Worm (Caenorhabditis elegans) whole organism, mixed stage, embryonic: ENCODE measurements around the gene T24G10.2.

Experiments used
- M03D4.4 ChIP-seq: sonication (generic microtip); optimal IDR thresholded peaks from 2 replicates; lab custom pipeline; 2017; ENCODE audit warnings: mild to moderate bottlenecking, missing genetic modification characterization, missing compliant biosample characterization
- blmp-1 ChIP-seq: fragments of 150-350 bp; optimal IDR thresholded peaks from 2 replicates; lab custom pipeline; 2014; ENCODE audit warnings: missing biosample characterization, missing genetic modification characterization
- ceh-39 ChIP-seq: fragments of 150-350 bp; optimal IDR thresholded peaks from 2 replicates; lab custom pipeline; 2014; ENCODE audit warnings: missing biosample characterization, missing genetic modification characterization
- ceh-43 ChIP-seq: fragments of 200-800 bp; sonication (Bioruptor generic); optimal IDR thresholded peaks from 2 replicates; lab custom pipeline; 2018; ENCODE audit warnings: mild to moderate bottlenecking, missing genetic modification characterization, moderate library complexity, missing compliant biosample characterization
- ces-1 ChIP-seq: fragments of 150-350 bp; optimal IDR thresholded peaks from 2 replicates; lab custom pipeline; 2014; ENCODE audit warnings: missing biosample characterization, missing genetic modification reagents, missing genetic modification characterization
- cnd-1 ChIP-seq: fragments of 200-800 bp; sonication (Bioruptor generic); optimal IDR thresholded peaks from 2 replicates; lab custom pipeline; 2018; ENCODE audit warnings: mild to moderate bottlenecking, missing genetic modification characterization, missing compliant biosample characterization
- drap-1 ChIP-seq: fragments of 200-800 bp; sonication (Bioruptor generic); optimal IDR thresholded peaks from 3 replicates; lab custom pipeline; 2018; ENCODE audit warnings: mild to moderate bottlenecking, missing genetic modification characterization, missing compliant biosample characterization
- elt-1 ChIP-seq: sonication (generic microtip); optimal IDR thresholded peaks from 2 replicates; lab custom pipeline; 2017; ENCODE audit warnings: missing genetic modification characterization, mild to moderate bottlenecking, missing compliant biosample characterization, antibody characterized with exemption, moderate library complexity, borderline replicate concordance; ENCODE audit not compliant: insufficient read depth
- elt-3 ChIP-seq: fragments of 150-350 bp; optimal IDR thresholded peaks from 2 replicates; lab custom pipeline; 2014; ENCODE audit warnings: missing biosample characterization, missing genetic modification characterization
- ham-2 ChIP-seq: fragments of 200-800 bp; sonication (Bioruptor generic); optimal IDR thresholded peaks from 2 replicates; lab custom pipeline; 2018; ENCODE audit warnings: mild to moderate bottlenecking, missing genetic modification characterization, missing compliant biosample characterization
- hlh-1 ChIP-seq: fragments of 150-350 bp; optimal IDR thresholded peaks from 2 replicates; lab custom pipeline; 2014; ENCODE audit warnings: missing biosample characterization, missing genetic modification reagents, missing genetic modification characterization
- lin-13 ChIP-seq: fragments of 150-350 bp; optimal IDR thresholded peaks from 2 replicates; lab custom pipeline; 2014; ENCODE audit warnings: missing biosample characterization, missing genetic modification characterization
- lsy-2 ChIP-seq: fragments of 150-350 bp; optimal IDR thresholded peaks from 2 replicates; lab custom pipeline; 2014; ENCODE audit warnings: missing biosample characterization, missing genetic modification characterization
- mab-5 ChIP-seq: fragments of 150-350 bp; optimal IDR thresholded peaks from 2 replicates; lab custom pipeline; 2014; ENCODE audit warnings: missing biosample characterization, missing genetic modification characterization
- mep-1 ChIP-seq: fragments of 150-350 bp; optimal IDR thresholded peaks from 2 replicates; lab custom pipeline; 2017; ENCODE audit warnings: missing biosample characterization, missing genetic modification reagents, missing genetic modification characterization, inconsistent platforms
- mls-2 ChIP-seq: sonication (generic microtip); optimal IDR thresholded peaks from 2 replicates; lab custom pipeline; 2016; ENCODE audit warnings: mild to moderate bottlenecking, missing genetic modification characterization, moderate library complexity, missing compliant biosample characterization
- nhr-12 ChIP-seq: fragments of 150-350 bp; optimal IDR thresholded peaks from 2 replicates; lab custom pipeline; 2014; ENCODE audit warnings: missing biosample characterization, missing genetic modification characterization
- nhr-2 ChIP-seq: fragments of 150-350 bp; optimal IDR thresholded peaks from 2 replicates; lab custom pipeline; 2014; ENCODE audit warnings: missing biosample characterization, missing genetic modification characterization
- nhr-237 ChIP-seq: fragments of 150-350 bp; optimal IDR thresholded peaks from 2 replicates; lab custom pipeline; 2014; ENCODE audit warnings: missing biosample characterization, missing genetic modification characterization
- nhr-28 ChIP-seq: fragments of 150-350 bp; optimal IDR thresholded peaks from 2 replicates; lab custom pipeline; 2014; ENCODE audit warnings: missing biosample characterization, missing genetic modification characterization
- nhr-76 ChIP-seq: sonication (generic microtip); optimal IDR thresholded peaks from 2 replicates; lab custom pipeline; 2017; ENCODE audit warnings: missing biosample characterization, missing genetic modification characterization
- sem-2 ChIP-seq: fragments of 200-800 bp; sonication (Bioruptor generic); optimal IDR thresholded peaks from 2 replicates; lab custom pipeline; 2018; ENCODE audit warnings: mild to moderate bottlenecking, missing genetic modification characterization, missing compliant biosample characterization
- snpc-4 ChIP-seq: fragments of 150-350 bp; optimal IDR thresholded peaks from 2 replicates; lab custom pipeline; 2014; ENCODE audit warnings: missing biosample characterization, missing genetic modification characterization
- sptf-1 ChIP-seq: sonication (generic microtip); optimal IDR thresholded peaks from 2 replicates; lab custom pipeline; 2017; ENCODE audit warnings: mild to moderate bottlenecking, missing genetic modification characterization, moderate library complexity, missing compliant biosample characterization
- tbx-8 ChIP-seq: fragments of 200-800 bp; sonication (Bioruptor generic); optimal IDR thresholded peaks from 2 replicates; lab custom pipeline; 2018; ENCODE audit warnings: mild to moderate bottlenecking, missing genetic modification characterization, moderate library complexity, missing compliant biosample characterization
- unc-120 ChIP-seq: sonication (generic microtip); optimal IDR thresholded peaks from 2 replicates; lab custom pipeline; 2017; ENCODE audit warnings: missing genetic modification characterization, missing compliant biosample characterization; ENCODE audit not compliant: poor library complexity, severe bottlenecking
- unc-39 ChIP-seq: fragments of 150-350 bp; optimal IDR thresholded peaks from 2 replicates; lab custom pipeline; 2014; ENCODE audit warnings: missing biosample characterization, missing genetic modification characterization
- unc-62 ChIP-seq: fragments of 150-350 bp; optimal IDR thresholded peaks from 2 replicates; lab custom pipeline; 2014; ENCODE audit warnings: missing biosample characterization, missing genetic modification reagents, missing genetic modification characterization
- zip-8 ChIP-seq: fragments of 150-350 bp; optimal IDR thresholded peaks from 2 replicates; lab custom pipeline; 2014; ENCODE audit warnings: missing biosample characterization, missing genetic modification characterization

T24G10.2 gene

ce11 chrIII:5438064-5438463, 4.5 kb downstream of the T24G10.2 start:
- no peak for TF ChIP-seq unc-62 (GFP tag; lab: Kevin White, UChicago)
- peak; percentile 65 for TF ChIP-seq hlh-1 (tag; lab: Kevin White, UChicago)
- TF ChIP-seq unc-120 (tag; lab: Kevin White, UChicago): no peak
- no peak for TF ChIP-seq lin-13 (tag; lab: Kevin White, UChicago)
- TF ChIP-seq nhr-2: no peak
- no peak for TF ChIP-seq ceh-39 (tag; lab: Kevin White, UChicago)
- peak; percentile 39 for TF ChIP-seq cnd-1 (tag; lab: Kevin White, UChicago)

ce11 chrIII:5436306-5436705, 6.3 kb downstream of the T24G10.2 start:
- TF ChIP-seq elt-3 (no peak), cnd-1 (tag; lab: Kevin White, UChicago) (no peak), ham-2 (GFP tag; lab: Kevin White, UChicago) (peak; percentile 59), nhr-12 (no peak)

DNA sequence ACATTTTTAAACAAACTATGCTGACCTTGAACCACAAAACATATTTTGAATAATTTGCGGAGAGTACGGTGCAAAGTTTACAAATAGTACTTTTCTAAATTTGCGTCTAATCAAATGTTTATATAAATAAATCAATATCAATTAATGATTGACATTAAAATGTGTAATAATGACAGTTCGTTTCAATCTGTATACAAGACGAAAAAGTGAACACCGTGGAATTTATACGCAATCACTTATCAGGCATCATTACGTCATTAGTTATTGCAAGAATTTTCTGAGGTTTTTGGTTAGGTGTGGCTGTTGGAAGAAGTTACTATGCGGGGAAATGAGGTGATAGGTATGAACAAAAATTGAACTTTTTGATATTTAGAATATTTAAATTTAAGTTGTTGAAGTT, 15.5 kb downstream of the T24G10.2 start:
- TF ChIP-seq tbx-8 (GFP tag; lab: Kevin White, UChicago): no peak
- peak; percentile 39 for TF ChIP-seq zip-8 (tag; lab: Kevin White, UChicago)

DNA sequence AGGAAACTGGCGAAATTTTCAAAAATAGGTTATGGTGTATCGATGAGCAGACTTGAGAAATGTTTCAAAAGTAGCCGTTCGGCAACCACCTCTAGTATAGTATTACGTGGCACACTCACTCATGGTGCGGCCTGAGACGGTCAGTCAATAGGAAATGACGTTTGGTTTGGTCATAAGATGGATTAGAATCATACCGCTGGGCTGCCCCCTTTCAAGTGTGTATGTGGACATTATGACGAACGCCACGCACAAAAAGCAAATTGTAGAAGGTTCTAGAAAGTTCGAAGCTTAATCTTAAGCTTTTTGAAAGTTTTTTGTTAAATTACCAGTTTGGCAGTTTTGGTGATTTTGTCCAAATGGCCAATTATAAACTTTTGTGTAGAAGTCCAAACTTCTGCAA, 18.2 kb downstream of the T24G10.2 start:
- no peak for TF ChIP-seq unc-39 (tag; lab: Kevin White, UChicago)
- TF ChIP-seq nhr-2: peak; percentile 58

ce11 chrIII:5423665-5424133, 18.9 kb downstream of the T24G10.2 start, which contains the start of gene dnj-24:
Gene dnj-24, minus strand, starts transcription at chrIII:5424083.
- TF ChIP-seq lin-13 (tag; lab: Kevin White, UChicago) (no peak), ham-2 (GFP tag; lab: Kevin White, UChicago) (peak; percentile 50)

- TF ChIP-seq elt-1 (peak; percentile 60), lsy-2 (no peak), snpc-4 (no peak), blmp-1 (peak; percentile 93), ces-1 (GFP tag; lab: Kevin White, UChicago) (peak; percentile 22), sptf-1 (tag; lab: Kevin White, UChicago) (no peak), drap-1 (GFP tag; lab: Kevin White, UChicago) (no peak)
- TF ChIP-seq, all 35 proteins: peak for 3
Observed at ce11 chrIII:5422561-5423103, 19.9 kb downstream of the T24G10.2 start.

DNA sequence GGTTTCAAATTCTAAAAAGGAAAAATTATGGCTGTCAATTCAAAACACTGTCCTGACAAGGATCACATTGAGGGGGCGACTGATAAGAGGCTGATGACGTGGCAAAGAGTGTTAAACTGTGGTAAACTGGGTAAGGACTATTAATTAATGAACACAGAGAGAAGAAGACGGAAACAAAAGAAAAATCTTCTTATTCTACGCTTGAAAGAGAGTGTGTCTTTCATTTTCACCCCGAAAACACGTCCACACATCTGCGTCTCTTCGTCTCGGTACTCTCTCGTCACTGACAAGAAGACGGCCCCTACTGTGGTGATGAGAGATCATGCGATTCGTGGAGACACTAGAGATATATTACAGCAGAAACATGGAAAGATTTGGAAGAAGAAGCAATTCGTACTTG, 21.2 kb downstream of the T24G10.2 start:
- TF ChIP-seq ceh-39 (tag; lab: Kevin White, UChicago) (no peak), M03D4.4 (tag; lab: Kevin White, UChicago) (no peak), elt-3 (no peak), blmp-1 (peak; percentile 43), unc-62 (GFP tag; lab: Kevin White, UChicago) (peak; percentile 2), mep-1 (no peak), elt-1 (no peak), sptf-1 (tag; lab: Kevin White, UChicago) (no peak), hlh-1 (tag; lab: Kevin White, UChicago) (peak; percentile 6), lin-13 (tag; lab: Kevin White, UChicago) (no peak), unc-120 (tag; lab: Kevin White, UChicago) (peak; percentile 43), cnd-1 (tag; lab: Kevin White, UChicago) (no peak), mls-2 (tag; lab: Kevin White, UChicago) (no peak)

ce11 chrIII:5420276-5420675, 22.3 kb downstream of the T24G10.2 start:
- TF ChIP-seq snpc-4 (no peak), hlh-1 (tag; lab: Kevin White, UChicago) (no peak), ceh-43 (no peak), sptf-1 (tag; lab: Kevin White, UChicago) (no peak), ces-1 (GFP tag; lab: Kevin White, UChicago) (no peak), elt-3 (no peak), tbx-8 (GFP tag; lab: Kevin White, UChicago) (no peak), nhr-237 (no peak), mls-2 (tag; lab: Kevin White, UChicago) (no peak), unc-120 (tag; lab: Kevin White, UChicago) (no peak), zip-8 (tag; lab: Kevin White, UChicago) (no peak), sem-2 (GFP tag; lab: Kevin White, UChicago) (no peak), ham-2 (GFP tag; lab: Kevin White, UChicago) (no peak), nhr-28 (no peak), mab-5 (tag; lab: Kevin White, UChicago) (no peak), mep-1 (no peak), nhr-12 (no peak), nhr-76 (tag; lab: Kevin White, UChicago) (no peak)
- TF ChIP-seq, all 35 proteins: peak for 0
